Worm (Caenorhabditis elegans): ENCODE results near the gene C01G10.7.

DNA sequence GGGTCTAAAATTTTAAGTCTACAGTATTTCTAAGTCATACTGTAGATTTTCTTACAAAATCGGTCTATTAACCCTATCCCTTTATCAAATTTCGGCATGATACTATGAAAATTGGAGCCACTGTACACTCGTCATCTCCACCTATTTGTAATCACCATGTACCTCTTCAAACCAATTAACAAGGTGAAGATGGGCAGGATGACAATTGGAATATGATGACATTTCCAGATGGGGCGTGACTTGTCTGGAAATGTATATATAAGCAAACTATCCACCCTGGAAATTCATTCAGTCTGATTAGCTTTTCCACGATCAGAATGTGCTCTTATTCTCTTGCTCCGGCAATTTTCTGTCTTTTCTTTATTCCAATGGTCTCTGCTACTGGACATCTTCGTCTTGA, 23.7 kb downstream of the C01G10.7 start, which contains the start of gene Y75B12A.2:
- no peak for TF ChIP-seq ceh-82 (tag; optimal IDR thresholded peaks at IDR 0.05)
- TF ChIP-seq aly-2 (tag; optimal IDR thresholded peaks at IDR 0.05) = no peak
- no peak for TF ChIP-seq pag-3 (tag; optimal IDR thresholded peaks at IDR 0.05; ENCODE audit: borderline replicate concordance, insufficient read depth)
- no peak for TF ChIP-seq unc-30 (tag; optimal IDR thresholded peaks at IDR 0.05)
- TF ChIP-seq snpc-4 (tag; optimal IDR thresholded peaks at IDR 0.05) = no peak
- no peak for TF ChIP-seq nhr-77 (tag; optimal IDR thresholded peaks at IDR 0.05)
- TF ChIP-seq nhr-76 (tag; optimal IDR thresholded peaks at IDR 0.05) = no peak
- TF ChIP-seq ama-1 (optimal IDR thresholded peaks at IDR 0.05) = no peak
- TF ChIP-seq fkh-10 (GFP tag; optimal IDR thresholded peaks at IDR 0.05) = no peak

Measured in whole organism, L1 larva.